Worm (Caenorhabditis elegans) whole organism, young adult: ENCODE measurements around the gene B0432.10.

Source experiments
- B0019.2 ChIP-seq: fragments of 200-800 bp; sonication (Bioruptor generic); conservative IDR thresholded peaks from 2 replicates; pipeline ENCODE4 v1.3.6; 2022; ENCODE audit warnings: missing genetic modification reagents, missing genetic modification characterization, missing compliant biosample characterization
- F49E8.2 ChIP-seq: sonication (generic microtip); optimal IDR thresholded peaks from 3 replicates; lab custom pipeline; 2017; ENCODE audit warnings: missing genetic modification characterization, mild to moderate bottlenecking, missing compliant biosample characterization, antibody characterized with exemption, moderate library complexity; ENCODE audit not compliant: insufficient read depth
- F52B5.7 ChIP-seq: sonication (generic microtip); optimal IDR thresholded peaks from 2 replicates; lab custom pipeline; 2016; ENCODE audit warnings: mild to moderate bottlenecking, missing genetic modification characterization, missing compliant biosample characterization
- Y67H2A.10 ChIP-seq: fragments of 200-800 bp; sonication (Bioruptor generic); conservative IDR thresholded peaks from 2 replicates; pipeline ENCODE4 v1.3.6; 2022; ENCODE audit warnings: missing genetic modification reagents, missing genetic modification characterization, missing compliant biosample characterization
- Y79H2A.3 ChIP-seq: fragments of 200-800 bp; sonication (Bioruptor generic); conservative IDR thresholded peaks from 2 replicates; pipeline ENCODE4 v1.3.6; 2022; ENCODE audit warnings: missing genetic modification reagents, missing genetic modification characterization, missing compliant biosample characterization
- akir-1 ChIP-seq: fragments of 200-800 bp; sonication (Bioruptor generic); optimal IDR thresholded peaks from 2 replicates; lab custom pipeline; 2018; ENCODE audit warnings: mild to moderate bottlenecking, missing genetic modification characterization, moderate library complexity, missing compliant biosample characterization
- attf-3 ChIP-seq: fragments of 200-800 bp; sonication (Bioruptor generic); conservative IDR thresholded peaks from 2 replicates; pipeline ENCODE4 v1.3.6; 2022; ENCODE audit warnings: missing genetic modification reagents, missing genetic modification characterization, missing compliant biosample characterization
- ceh-100 ChIP-seq: fragments of 200-800 bp; sonication (Bioruptor generic); IDR thresholded peaks from 2 replicates; pipeline ENCODE4 v1.3.6; 2022; ENCODE audit warnings: missing genetic modification reagents, missing genetic modification characterization, missing compliant biosample characterization
- ceh-27 ChIP-seq: fragments of 200-800 bp; sonication (Bioruptor generic); optimal IDR thresholded peaks from 2 replicates; lab custom pipeline; 2018; ENCODE audit warnings: mild to moderate bottlenecking, missing genetic modification characterization, moderate library complexity, missing compliant biosample characterization
- ceh-79 ChIP-seq: sonication (generic microtip); optimal IDR thresholded peaks from 2 replicates; lab custom pipeline; 2017; ENCODE audit warnings: mild to moderate bottlenecking, missing genetic modification characterization, missing compliant biosample characterization
- die-1 ChIP-seq: sonication (generic microtip); optimal IDR thresholded peaks from 2 replicates; lab custom pipeline; 2016; ENCODE audit warnings: missing genotype, mild to moderate bottlenecking, missing genetic modification characterization, missing compliant biosample characterization
- dpff-1 ChIP-seq: sonication (generic microtip); optimal IDR thresholded peaks from 2 replicates; lab custom pipeline; 2017; ENCODE audit warnings: mild to moderate bottlenecking, missing genetic modification characterization, missing compliant biosample characterization
- dpl-1 ChIP-seq: fragments of 150-350 bp; optimal IDR thresholded peaks from 2 replicates; lab custom pipeline; 2014; ENCODE audit warnings: missing biosample characterization, missing genetic modification reagents, missing genetic modification characterization
- efl-1 ChIP-seq: fragments of 150-350 bp; optimal IDR thresholded peaks from 2 replicates; lab custom pipeline; 2014; ENCODE audit warnings: missing biosample characterization, missing genetic modification reagents, missing genetic modification characterization
- egrh-3 ChIP-seq: fragments of 200-800 bp; sonication (Bioruptor generic); IDR thresholded peaks from 2 replicates; pipeline ENCODE4 v1.3.6; 2022; ENCODE audit warnings: missing genetic modification reagents, missing genetic modification characterization, missing compliant biosample characterization
- ets-4 ChIP-seq: fragments of 200-800 bp; sonication (Bioruptor generic); optimal IDR thresholded peaks from 2 replicates; lab custom pipeline; 2018; ENCODE audit warnings: mild to moderate bottlenecking, missing genetic modification characterization, missing compliant biosample characterization
- fkh-3 ChIP-seq: sonication (generic microtip); optimal IDR thresholded peaks from 2 replicates; lab custom pipeline; 2016; ENCODE audit warnings: mild to moderate bottlenecking, missing genetic modification characterization, missing compliant biosample characterization
- gei-17 ChIP-seq: fragments of 200-800 bp; sonication (Bioruptor generic); optimal IDR thresholded peaks from 2 replicates; lab custom pipeline; 2018; ENCODE audit warnings: mild to moderate bottlenecking, missing genetic modification characterization, missing compliant biosample characterization
- him-1 ChIP-seq: sonication (generic microtip); optimal IDR thresholded peaks from 2 replicates; lab custom pipeline; 2016; ENCODE audit warnings: missing genotype, missing genetic modification reagents, missing genetic modification characterization, missing compliant biosample characterization
- hlh-12 ChIP-seq: sonication (generic microtip); optimal IDR thresholded peaks from 2 replicates; lab custom pipeline; 2016; ENCODE audit warnings: missing genetic modification characterization, missing compliant biosample characterization
- hlh-26 ChIP-seq: fragments of 200-800 bp; sonication (Bioruptor generic); conservative IDR thresholded peaks from 2 replicates; pipeline ENCODE4 v1.3.6; 2022; ENCODE audit warnings: missing genetic modification reagents, missing genetic modification characterization, missing compliant biosample characterization
- hmg-1.2 ChIP-seq: fragments of 200-800 bp; sonication (Bioruptor generic); IDR thresholded peaks from 2 replicates; pipeline ENCODE4 v1.3.6; 2022; ENCODE audit warnings: missing genetic modification reagents, missing genetic modification characterization, missing compliant biosample characterization
- hrde-1 ChIP-seq: sonication (generic microtip); optimal IDR thresholded peaks from 2 replicates; lab custom pipeline; 2016; ENCODE audit warnings: missing genetic modification characterization, mild to moderate bottlenecking, missing compliant biosample characterization, moderate library complexity, missing genotype, missing genetic modification reagents, borderline replicate concordance
- let-607 ChIP-seq, 2 experiments: fragments of 200-800 bp in 1 of 2; sonication (Bioruptor generic) in 1 of 2; sonication (generic microtip) in 1 of 2; optimal IDR thresholded peaks; 2 replicates each; lab custom pipeline; 2016 to 2018; ENCODE audit warnings: mild to moderate bottlenecking in 2 of 2, missing compliant biosample characterization in 2 of 2, missing genetic modification characterization in 2 of 2, moderate library complexity in 2 of 2, missing genotype in 1 of 2
- lin-35 ChIP-seq, 3 experiments: fragments of 150-350 bp in 2 of 3; sonication (generic microtip) in 1 of 3; optimal IDR thresholded peaks; 2 replicates each; lab custom pipeline; 2014 to 2018; ENCODE audit warnings: missing biosample characterization in 3 of 3, missing genetic modification characterization in 3 of 3, missing genetic modification reagents in 3 of 3
- lin-40 ChIP-seq: sonication (generic microtip); optimal IDR thresholded peaks from 2 replicates; lab custom pipeline; 2016; ENCODE audit warnings: missing genetic modification characterization, mild to moderate bottlenecking, missing compliant biosample characterization, missing genotype, missing genetic modification reagents
- lir-1 ChIP-seq: fragments of 200-800 bp; sonication (Bioruptor generic); conservative IDR thresholded peaks from 2 replicates; pipeline ENCODE4 v1.3.6; 2022; ENCODE audit warnings: missing genetic modification reagents, missing genetic modification characterization, missing compliant biosample characterization
- lsy-27 ChIP-seq: sonication (generic microtip); optimal IDR thresholded peaks from 2 replicates; lab custom pipeline; 2017; ENCODE audit warnings: missing genetic modification characterization, mild to moderate bottlenecking, missing compliant biosample characterization, antibody characterized with exemption, missing genotype, borderline replicate concordance; ENCODE audit not compliant: insufficient read depth
- madf-10 ChIP-seq: sonication (generic microtip); optimal IDR thresholded peaks from 2 replicates; lab custom pipeline; 2016; ENCODE audit warnings: mild to moderate bottlenecking, missing genetic modification characterization, missing compliant biosample characterization
- madf-8 ChIP-seq: fragments of 200-800 bp; sonication (Bioruptor generic); conservative IDR thresholded peaks from 2 replicates; pipeline ENCODE4 v1.3.6; 2022; ENCODE audit warnings: missing genetic modification reagents, missing genetic modification characterization, missing compliant biosample characterization
- nfya-2 ChIP-seq: fragments of 200-800 bp; sonication (Bioruptor generic); IDR thresholded peaks from 2 replicates; pipeline ENCODE4 v1.3.6; 2022; ENCODE audit warnings: missing genetic modification reagents, missing genetic modification characterization, missing compliant biosample characterization
- nhr-120 ChIP-seq: fragments of 200-800 bp; sonication (Bioruptor generic); IDR thresholded peaks from 2 replicates; pipeline ENCODE4 v1.3.6; 2022; ENCODE audit warnings: missing genetic modification characterization, missing compliant biosample characterization
- nhr-179 ChIP-seq: sonication (generic microtip); optimal IDR thresholded peaks from 2 replicates; lab custom pipeline; 2016; ENCODE audit warnings: mild to moderate bottlenecking, missing genetic modification characterization, missing compliant biosample characterization
- nhr-27 ChIP-seq: fragments of 200-800 bp; sonication (Bioruptor generic); optimal IDR thresholded peaks from 2 replicates; lab custom pipeline; 2018; ENCODE audit warnings: mild to moderate bottlenecking, missing genetic modification characterization, moderate library complexity, missing compliant biosample characterization
- nhr-90 ChIP-seq: sonication (generic microtip); optimal IDR thresholded peaks from 2 replicates; lab custom pipeline; 2016; ENCODE audit warnings: missing genotype, mild to moderate bottlenecking, missing genetic modification characterization, missing compliant biosample characterization
- snpc-4 ChIP-seq, 5 experiments: fragments of 150-350 bp in 1 of 5; sonication (generic microtip) in 4 of 5; optimal IDR thresholded peaks; 2 replicates each; lab custom pipeline; 2014 to 2018; ENCODE audit warnings: missing genetic modification characterization in 5 of 5, missing biosample characterization in 3 of 5, antibody characterized with exemption in 2 of 5, mild to moderate bottlenecking in 2 of 5, missing compliant biosample characterization in 2 of 5, missing genotype in 2 of 5, moderate library complexity in 2 of 5, missing genetic modification reagents in 1 of 5
- somi-1 ChIP-seq: fragments of 200-800 bp; sonication (Bioruptor generic); optimal IDR thresholded peaks from 2 replicates; lab custom pipeline; 2018; ENCODE audit warnings: mild to moderate bottlenecking, missing genetic modification characterization, missing compliant biosample characterization
- sptf-2 ChIP-seq: fragments of 200-800 bp; sonication (Bioruptor generic); optimal IDR thresholded peaks from 2 replicates; lab custom pipeline; 2018; ENCODE audit warnings: mild to moderate bottlenecking, missing genetic modification characterization, missing compliant biosample characterization
- tlf-1 ChIP-seq: fragments of 200-800 bp; sonication (Bioruptor generic); optimal IDR thresholded peaks from 2 replicates; lab custom pipeline; 2018; ENCODE audit warnings: mild to moderate bottlenecking, missing genetic modification characterization, missing compliant biosample characterization
- unc-130 ChIP-seq: sonication (generic microtip); optimal IDR thresholded peaks from 2 replicates; lab custom pipeline; 2016; ENCODE audit warnings: missing genetic modification reagents, missing genetic modification characterization, missing compliant biosample characterization
- zfh-2 ChIP-seq: fragments of 200-800 bp; sonication (Bioruptor generic); conservative IDR thresholded peaks from 2 replicates; pipeline ENCODE4 v1.3.6; 2022; ENCODE audit warnings: missing genetic modification reagents, missing genetic modification characterization, missing compliant biosample characterization

Gene B0432.10

DNA sequence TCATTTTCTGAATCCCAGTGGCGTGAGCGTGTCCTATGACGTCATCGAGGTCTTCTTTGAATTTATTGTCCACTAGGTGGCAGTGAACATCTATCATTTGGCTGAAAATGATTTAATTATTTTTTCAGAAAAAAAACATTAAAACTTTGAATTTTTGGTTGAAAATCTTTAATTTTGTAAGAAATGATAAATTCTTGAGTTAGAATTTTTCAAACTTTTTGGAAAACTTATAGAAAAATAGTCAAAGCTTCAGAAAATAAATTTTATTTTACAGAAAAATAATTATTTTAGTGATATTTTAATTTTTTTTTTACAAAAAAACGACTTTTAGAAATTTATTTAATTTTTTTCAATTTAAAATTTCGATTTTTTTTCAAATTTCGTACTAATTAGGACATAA is 7.4 kb downstream of the B0432.10 start, which contains the start of gene B0432.8:
TSS of gene B0432.8 (minus strand) at position 101 of the 400 bp plus-strand sequence.
- TF ChIP-seq lir-1 (GFP tag; lab: Robert Waterston, UW) = no peak
- TF ChIP-seq ets-4 (GFP tag; lab: Kevin White, UChicago) = no peak
- TF ChIP-seq Y79H2A.3 (GFP tag; lab: Robert Waterston, UW) = no peak
- no peak for TF ChIP-seq efl-1 (GFP tag; lab: Kevin White, UChicago)
- TF ChIP-seq egrh-3 = no peak
- TF ChIP-seq lin-40 = no peak
- TF ChIP-seq gei-17 = no peak
- no peak for TF ChIP-seq dpl-1 (GFP tag; lab: Kevin White, UChicago)
- TF ChIP-seq lin-35 (GFP tag; optimal IDR thresholded peaks at IDR 0.05; lab: Kevin White, UChicago) = no peak
- no peak for TF ChIP-seq sptf-2 (GFP tag; lab: Kevin White, UChicago)
- no peak for TF ChIP-seq hlh-12 (tag; lab: Kevin White, UChicago)
- TF ChIP-seq dpff-1 (tag; lab: Kevin White, UChicago) = no peak
- no peak for TF ChIP-seq B0019.2 (GFP tag; lab: Robert Waterston, UW)
- no peak for TF ChIP-seq ceh-27 (GFP tag; lab: Kevin White, UChicago)
- no peak for TF ChIP-seq lsy-27 (tag; lab: Kevin White, UChicago)
- no peak for TF ChIP-seq attf-3 (GFP tag; lab: Robert Waterston, UW)
- TF ChIP-seq nhr-90 (tag; lab: Kevin White, UChicago) = no peak
- no peak for TF ChIP-seq somi-1 (GFP tag; lab: Kevin White, UChicago)
- TF ChIP-seq unc-130 (GFP tag; lab: Kevin White, UChicago) = no peak
- no peak for TF ChIP-seq nfya-2

DNA sequence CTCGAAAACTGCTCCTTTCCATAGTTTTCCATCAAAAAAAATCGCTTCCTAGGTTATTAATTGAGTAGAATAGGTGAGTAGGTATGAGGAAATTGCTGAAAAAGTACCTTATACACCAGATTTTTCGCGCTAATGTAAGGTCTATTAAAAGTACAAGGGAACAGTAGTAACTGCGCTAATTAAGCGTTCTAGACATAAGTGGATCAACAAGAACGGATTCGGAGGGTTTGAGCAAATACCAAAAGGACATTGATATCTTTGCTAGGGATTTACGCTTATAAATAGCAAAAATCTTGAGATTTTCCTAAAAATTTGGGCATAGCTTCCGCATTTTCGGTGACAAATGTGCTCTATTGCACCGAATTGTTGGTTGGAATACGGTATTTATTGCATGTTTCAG is 12.2 kb downstream of the B0432.10 start, which contains the start of gene B0432.7:
TSS of gene B0432.7 (minus strand) at position 101 of the 400 bp plus-strand sequence.
- TF ChIP-seq snpc-4 (GFP tag; optimal IDR thresholded peaks at IDR 0.05; lab: Kevin White, UChicago) (no peak), snpc-4 (tag; optimal IDR thresholded peaks at IDR 0.05; lab: Kevin White, UChicago) (no peak), efl-1 (GFP tag; lab: Kevin White, UChicago) (no peak), nhr-90 (tag; lab: Kevin White, UChicago) (no peak), ceh-79 (no peak), F49E8.2 (no peak), let-607 (tag; optimal IDR thresholded peaks at IDR 0.05; lab: Kevin White, UChicago) (no peak), ceh-100 (GFP tag; lab: Robert Waterston, UW) (no peak), akir-1 (no peak), hlh-26 (GFP tag; lab: Robert Waterston, UW) (no peak), attf-3 (GFP tag; lab: Robert Waterston, UW) (no peak), F52B5.7 (tag; lab: Kevin White, UChicago) (no peak), madf-10 (tag; lab: Kevin White, UChicago) (no peak), hrde-1 (tag; lab: Kevin White, UChicago) (no peak), tlf-1 (GFP tag; lab: Kevin White, UChicago) (no peak), die-1 (tag; lab: Kevin White, UChicago) (no peak)

DNA sequence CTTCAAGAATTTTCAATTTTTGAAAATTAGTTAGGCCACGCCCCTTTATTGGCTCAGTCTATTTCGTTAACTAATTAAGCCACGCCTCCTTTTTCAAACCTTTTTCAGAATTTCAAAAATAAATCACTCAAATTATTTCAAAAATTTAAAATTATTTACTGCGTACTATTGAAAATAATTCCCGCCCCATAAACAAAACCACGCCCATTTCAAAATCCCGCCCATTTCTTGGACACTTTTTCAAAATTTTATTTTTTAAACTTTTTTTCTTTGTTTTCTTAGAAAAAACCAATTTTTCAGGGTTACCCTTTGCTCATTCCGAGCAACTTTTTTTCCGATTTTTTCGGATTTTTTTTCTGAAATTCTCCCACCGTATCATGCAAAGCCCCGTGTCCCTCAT is 22.0 kb downstream of the B0432.10 start, which contains the start of gene B0432.14:
TSS of gene B0432.14 (plus strand) at position 301 of the 400 bp plus-strand sequence.
- TF ChIP-seq madf-8 (GFP tag; lab: Robert Waterston, UW) = no peak
- TF ChIP-seq Y79H2A.3 (GFP tag; lab: Robert Waterston, UW) = no peak
- TF ChIP-seq nhr-179 (tag; lab: Kevin White, UChicago) = no peak
- TF ChIP-seq nhr-120 (GFP tag; lab: Robert Waterston, UW) = no peak
- no peak for TF ChIP-seq dpff-1 (tag; lab: Kevin White, UChicago)
- TF ChIP-seq nhr-27 (tag; lab: Kevin White, UChicago) = no peak
- TF ChIP-seq Y67H2A.10 (GFP tag; lab: Robert Waterston, UW) = no peak
- TF ChIP-seq zfh-2 (GFP tag; lab: Robert Waterston, UW) = no peak
- no peak for TF ChIP-seq hmg-1.2 (GFP tag; lab: Robert Waterston, UW)
- TF ChIP-seq fkh-3 (tag; lab: Kevin White, UChicago) = no peak
- TF ChIP-seq him-1 (tag; lab: Kevin White, UChicago) = no peak
